Fruit fly (Drosophila melanogaster) whole organism, prepupa: ENCODE measurements around the gene Ilp3.

Source experiments
- CG11762 ChIP-seq: fragments of 200-800 bp; sonication (Bioruptor generic); optimal IDR thresholded peaks from 3 replicates; lab custom pipeline; 2016; ENCODE audit warnings: missing biosample characterization, missing genetic modification characterization; ENCODE audit not compliant: insufficient read depth
- CG3032 ChIP-seq: fragments of 200-800 bp; optimal IDR thresholded peaks from 2 replicates; lab custom pipeline; 2019; ENCODE audit warnings: missing biosample characterization, mild to moderate bottlenecking, missing genetic modification characterization, moderate library complexity
- CG4318 ChIP-seq: fragments of 200-800 bp; sonication (Bioruptor generic); optimal IDR thresholded peaks from 3 replicates; lab custom pipeline; 2017; ENCODE audit warnings: missing biosample characterization, mild to moderate bottlenecking, missing genetic modification characterization
- CG6276 ChIP-seq: fragments of 200-800 bp; sonication (Bioruptor generic); optimal IDR thresholded peaks from 2 replicates; lab custom pipeline; 2017; ENCODE audit warnings: missing biosample characterization, mild to moderate bottlenecking, missing genetic modification characterization
- CG6792 ChIP-seq: fragments of 200-800 bp; sonication (Bioruptor generic); optimal IDR thresholded peaks from 3 replicates; lab custom pipeline; 2016; ENCODE audit warnings: missing biosample characterization, missing genetic modification characterization
- CG6854 ChIP-seq: fragments of 200-800 bp; sonication (Bioruptor generic); optimal IDR thresholded peaks from 2 replicates; lab custom pipeline; 2017; ENCODE audit warnings: missing biosample characterization, mild to moderate bottlenecking, missing genetic modification characterization
- CG7368 ChIP-seq: fragments of 200-800 bp; sonication (Bioruptor generic); optimal IDR thresholded peaks from 3 replicates; lab custom pipeline; 2016; ENCODE audit warnings: missing biosample characterization, missing genetic modification characterization
- CG8632 ChIP-seq: fragments of 200-800 bp; sonication (Bioruptor generic); optimal IDR thresholded peaks from 3 replicates; lab custom pipeline; 2016; ENCODE audit warnings: missing biosample characterization, missing genetic modification characterization
- Gug ChIP-seq: fragments of 200-800 bp; sonication (Bioruptor generic); IDR thresholded peaks from 2 replicates; pipeline ENCODE4 v1.3.6; 2022; ENCODE audit warnings: missing biosample characterization, missing genetic modification characterization
- Lpt ChIP-seq: fragments of 200-800 bp; sonication (Bioruptor generic); optimal IDR thresholded peaks from 3 replicates; lab custom pipeline; 2016; ENCODE audit warnings: missing biosample characterization, missing genetic modification characterization
- dsx ChIP-seq: fragments of 200-800 bp; optimal IDR thresholded peaks from 3 replicates; lab custom pipeline; 2019; ENCODE audit warnings: missing biosample characterization, mild to moderate bottlenecking, missing genetic modification characterization, moderate library complexity; ENCODE audit not compliant: poor library complexity, severe bottlenecking
- esn ChIP-seq: fragments of 200-800 bp; sonication (Bioruptor generic); optimal IDR thresholded peaks from 2 replicates; lab custom pipeline; 2016; ENCODE audit warnings: missing biosample characterization, mild to moderate bottlenecking, missing genetic modification characterization, moderate library complexity
- fd85E ChIP-seq: fragments of 200-800 bp; sonication (Bioruptor generic); optimal IDR thresholded peaks from 3 replicates; lab custom pipeline; 2016; ENCODE audit warnings: missing biosample characterization, missing genetic modification characterization
- salr ChIP-seq, 2 experiments: fragments of 200-800 bp; sonication (Bioruptor generic); optimal IDR thresholded peaks; 3 replicates each; lab custom pipeline; 2016 to 2018; ENCODE audit warnings: missing biosample characterization in 2 of 2, missing genetic modification characterization in 2 of 2, mild to moderate bottlenecking in 1 of 2

DNA sequence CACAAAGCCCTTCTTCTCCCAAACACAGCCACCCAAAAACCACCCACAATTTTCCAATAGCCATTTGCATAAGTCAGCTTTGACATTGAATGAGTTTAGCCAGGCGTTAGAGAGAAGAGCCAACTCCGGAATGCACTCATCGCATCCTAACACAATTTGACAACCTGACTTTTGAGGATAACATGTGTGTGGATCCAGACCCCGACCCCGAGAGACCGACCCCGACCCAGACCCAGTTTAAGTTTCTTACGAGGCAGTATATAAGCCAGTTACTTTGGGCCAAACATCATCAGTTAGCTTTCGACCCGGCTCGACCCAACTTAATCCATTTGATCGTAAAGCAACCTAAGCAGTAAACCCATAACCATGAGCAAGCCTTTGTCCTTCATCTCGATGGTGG lies 2.5 kb downstream of the Ilp3 start, which contains the start of gene Ilp2:
- no peak for TF ChIP-seq dsx (GFP tag; lab: Kevin White, UChicago)
- TF ChIP-seq CG4318 (GFP tag; lab: Kevin White, UChicago), result no peak
- TF ChIP-seq Gug, result no peak
- TF ChIP-seq CG6792 (GFP tag; lab: Kevin White, UChicago), result no peak
- TF ChIP-seq fd85E (GFP tag; lab: Kevin White, UChicago), result no peak
- no peak for TF ChIP-seq CG7368 (GFP tag; lab: Kevin White, UChicago)
- no peak for TF ChIP-seq CG11762
- no peak for TF ChIP-seq CG6276 (GFP tag; lab: Kevin White, UChicago)
- TF ChIP-seq esn (GFP tag; lab: Kevin White, UChicago), result no peak
- no peak for TF ChIP-seq CG3032 (tag; lab: Kevin White, UChicago)
- no peak for TF ChIP-seq CG6854 (GFP tag; lab: Kevin White, UChicago)
- TF ChIP-seq salr (GFP tag; optimal IDR thresholded peaks at IDR 0.05; lab: Kevin White, UChicago), result no peak
- no peak for TF ChIP-seq Lpt (GFP tag; lab: Kevin White, UChicago)
- TF ChIP-seq CG8632 (GFP tag; lab: Kevin White, UChicago), result no peak
